Fruit fly (Drosophila melanogaster): ENCODE results near the gene CG34133.

dm6 chr3R:29876232-29876631 lies 7.1 kb downstream of the CG34133 start:
- TF ChIP-seq CG6854 (GFP tag; optimal IDR thresholded peaks at IDR 0.05) (no peak), CG16779 (tag; optimal IDR thresholded peaks at IDR 0.05) (no peak), cyc (GFP tag; optimal IDR thresholded peaks at IDR 0.05) (no peak), lz (GFP tag; optimal IDR thresholded peaks at IDR 0.05) (no peak), Smox (GFP tag; optimal IDR thresholded peaks at IDR 0.05) (no peak), CG3032 (tag; optimal IDR thresholded peaks at IDR 0.05) (no peak), CG8632 (GFP tag; optimal IDR thresholded peaks at IDR 0.05) (no peak), topi (GFP tag; optimal IDR thresholded peaks at IDR 0.05) (no peak)
